Fruit fly (Drosophila melanogaster) whole organism, embryonic: ENCODE results near the gene Srg2.

ENCODE experiments used
- ATbp ChIP-seq: fragments of 200-800 bp; sonication (Bioruptor generic); optimal IDR thresholded peaks from 2 replicates; lab custom pipeline; 2017; ENCODE audit warnings: missing biosample characterization, mild to moderate bottlenecking, missing genetic modification characterization, missing genetic modification reagents
- CG10565 ChIP-seq: fragments of 200-800 bp; sonication (Bioruptor generic); optimal IDR thresholded peaks from 3 replicates; lab custom pipeline; 2016; ENCODE audit warnings: missing biosample characterization, mild to moderate bottlenecking, missing genetic modification characterization
- CG17186 ChIP-seq: fragments of 200-800 bp; sonication (Bioruptor generic); optimal IDR thresholded peaks from 3 replicates; lab custom pipeline; 2017; ENCODE audit warnings: missing biosample characterization, missing genetic modification reagents, missing genetic modification characterization
- Doc2 ChIP-seq: fragments of 200-800 bp; sonication (Bioruptor generic); IDR thresholded peaks from 2 replicates; pipeline ENCODE4 v1.3.6; 2022; ENCODE audit warnings: missing biosample characterization, missing genetic modification characterization

DNA sequence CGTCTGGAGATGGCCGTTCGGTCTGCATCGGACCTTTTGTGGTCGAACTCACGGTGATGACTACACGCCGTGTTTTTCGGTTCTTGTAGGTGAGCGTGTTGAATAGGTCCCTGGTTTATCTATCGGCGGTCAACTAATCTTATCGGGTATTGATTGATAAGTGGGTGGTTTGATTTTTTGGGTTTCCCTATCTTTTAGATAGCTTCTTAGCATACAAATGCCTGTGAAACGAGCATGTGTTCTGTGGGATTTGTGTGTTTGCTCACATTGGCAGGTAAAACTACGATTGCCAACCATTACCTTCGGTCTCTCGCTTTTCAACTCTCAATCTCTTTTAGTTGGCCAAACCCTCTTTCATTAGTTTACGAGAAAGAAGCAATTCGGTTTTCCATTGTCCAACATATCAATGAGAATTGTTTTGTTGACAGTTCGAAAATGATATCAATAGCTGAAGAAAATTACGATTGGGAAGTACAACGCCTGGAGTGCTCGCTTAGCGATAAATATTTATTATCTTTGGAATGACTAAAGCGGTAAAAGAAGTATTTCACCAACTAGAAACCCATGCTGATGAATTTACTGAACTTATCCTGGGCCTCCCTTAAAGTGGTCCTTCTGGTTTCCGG lies 5.5 kb downstream of the Srg2 start, which contains the start of gene CG32053:
- TF ChIP-seq ATbp (no peak), CG17186 (GFP tag; lab: Kevin White, UChicago) (no peak), CG10565 (GFP tag; lab: Kevin White, UChicago) (no peak), Doc2 (GFP tag; lab: Robert Waterston, UW) (no peak)
